Fruit fly (Drosophila melanogaster): ENCODE results near the gene CG14400.

Gene CG14400

dm6 chr2L:20857791-20858190 is at the start of gene CG14400:
Gene CG14400 (minus strand): TSS chr2L:20857891.
- TF ChIP-seq CG17801 (GFP tag; optimal IDR thresholded peaks at IDR 0.05; ENCODE audit: partially characterized antibody): no peak

dm6 chr2L:20905025-20905424 is 47.3 kb upstream of the CG14400 start:
- no peak for TF ChIP-seq CG17801 (GFP tag; optimal IDR thresholded peaks at IDR 0.05; ENCODE audit: partially characterized antibody)

- no peak for TF ChIP-seq CG17801 (GFP tag; optimal IDR thresholded peaks at IDR 0.05; ENCODE audit: partially characterized antibody)
Measured at dm6 chr2L:20904327-20904726, 46.6 kb upstream of the CG14400 start.

- no peak for TF ChIP-seq CG17801 (GFP tag; optimal IDR thresholded peaks at IDR 0.05; ENCODE audit: partially characterized antibody)
Measured at dm6 chr2L:20898478-20899075, 40.9 kb upstream of the CG14400 start.

dm6 chr2L:20896681-20897341 is 39.1 kb upstream of the CG14400 start:
- no peak for TF ChIP-seq CG17801 (GFP tag; optimal IDR thresholded peaks at IDR 0.05; ENCODE audit: partially characterized antibody)

- TF ChIP-seq CG17801 (GFP tag; optimal IDR thresholded peaks at IDR 0.05; ENCODE audit: partially characterized antibody): peak; percentile 47
Measured at dm6 chr2L:20891188-20891587, 33.5 kb upstream of the CG14400 start.

- no peak for TF ChIP-seq CG17801 (GFP tag; optimal IDR thresholded peaks at IDR 0.05; ENCODE audit: partially characterized antibody)
Measured at dm6 chr2L:20889857-20890606, 32.3 kb upstream of the CG14400 start.

- no peak for TF ChIP-seq CG17801 (GFP tag; optimal IDR thresholded peaks at IDR 0.05; ENCODE audit: partially characterized antibody)
Measured at dm6 chr2L:20887273-20887672, 29.6 kb upstream of the CG14400 start.

- no peak for TF ChIP-seq CG17801 (GFP tag; optimal IDR thresholded peaks at IDR 0.05; ENCODE audit: partially characterized antibody)
Measured at dm6 chr2L:20885889-20886507, 28.3 kb upstream of the CG14400 start.

- no peak for TF ChIP-seq CG17801 (GFP tag; optimal IDR thresholded peaks at IDR 0.05; ENCODE audit: partially characterized antibody)
Measured at dm6 chr2L:20883624-20884220, 26.0 kb upstream of the CG14400 start.

dm6 chr2L:20883097-20883496 is 25.4 kb upstream of the CG14400 start:
- no peak for TF ChIP-seq CG17801 (GFP tag; optimal IDR thresholded peaks at IDR 0.05; ENCODE audit: partially characterized antibody)

- no peak for TF ChIP-seq CG17801 (GFP tag; optimal IDR thresholded peaks at IDR 0.05; ENCODE audit: partially characterized antibody)
Measured at dm6 chr2L:20881353-20882079, 23.8 kb upstream of the CG14400 start.

- TF ChIP-seq CG17801 (GFP tag; optimal IDR thresholded peaks at IDR 0.05; ENCODE audit: partially characterized antibody): no peak
Measured at dm6 chr2L:20880476-20880875, 22.8 kb upstream of the CG14400 start.

- no peak for TF ChIP-seq CG17801 (GFP tag; optimal IDR thresholded peaks at IDR 0.05; ENCODE audit: partially characterized antibody)
Measured at dm6 chr2L:20879567-20880141, 22.0 kb upstream of the CG14400 start.

All from ovary, adult (tissue).